Fruit fly (Drosophila melanogaster) whole organism, pupa: ENCODE measurements around the gene side-III.

Experiments used
- CG12605 ChIP-seq: fragments of 200-800 bp; sonication (Bioruptor generic); IDR thresholded peaks from 2 replicates; pipeline ENCODE4 v1.3.6; 2022; ENCODE audit warnings: missing biosample characterization, missing genetic modification characterization
- CG9948 ChIP-seq: fragments of 200-800 bp; sonication (Bioruptor generic); optimal IDR thresholded peaks from 2 replicates; lab custom pipeline; 2018; ENCODE audit warnings: missing biosample characterization, mild to moderate bottlenecking, missing genetic modification characterization, moderate library complexity
- D1 ChIP-seq: fragments of 200-800 bp; sonication (Bioruptor generic); optimal IDR thresholded peaks from 2 replicates; lab custom pipeline; 2018; ENCODE audit warnings: missing biosample characterization, mild to moderate bottlenecking, missing genetic modification characterization, moderate library complexity
- EcR ChIP-seq: fragments of 200-800 bp; sonication (Bioruptor generic); optimal IDR thresholded peaks from 3 replicates; lab custom pipeline; 2019; ENCODE audit warnings: missing biosample characterization, missing genetic modification characterization, mild to moderate bottlenecking, moderate library complexity, missing genetic modification reagents
- Pif1B ChIP-seq: fragments of 200-800 bp; sonication (Bioruptor generic); optimal IDR thresholded peaks from 3 replicates; lab custom pipeline; 2016; ENCODE audit warnings: missing biosample characterization, missing genetic modification characterization
- rn ChIP-seq: fragments of 200-800 bp; sonication (Bioruptor generic); IDR thresholded peaks from 2 replicates; pipeline ENCODE4 v1.3.6; 2022; ENCODE audit warnings: missing biosample characterization, missing genetic modification characterization

DNA sequence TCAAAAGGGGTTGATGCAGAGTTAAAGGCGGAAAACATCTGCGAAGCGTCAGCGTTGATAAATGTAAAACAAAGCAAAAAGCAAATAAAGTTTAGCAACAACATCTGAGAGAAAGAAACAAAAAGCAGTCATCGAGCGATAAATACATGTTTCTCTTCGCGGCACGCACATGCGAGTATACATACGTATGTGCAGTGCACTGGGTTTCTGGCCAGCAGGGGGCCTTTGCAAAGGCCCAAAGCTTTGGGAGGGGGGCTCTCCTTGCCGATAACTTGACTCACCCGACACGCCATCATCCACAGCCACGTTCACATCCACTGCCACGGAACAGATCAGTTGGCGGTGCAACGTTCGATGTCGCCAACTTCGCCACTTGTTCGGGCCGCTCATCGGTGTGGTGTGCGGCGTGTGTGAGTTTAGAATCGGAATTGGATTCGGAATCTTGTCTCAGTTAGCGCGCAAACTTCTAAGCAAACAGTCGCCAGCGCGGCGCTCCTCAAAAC, 146.1 kb downstream of the side-III start, which contains the start of gene CG42675:
- TF ChIP-seq D1 (tag; lab: Kevin White, UChicago): no peak
- no peak for TF ChIP-seq CG12605
- no peak for TF ChIP-seq rn
- TF ChIP-seq Pif1B (GFP tag; lab: Kevin White, UChicago): no peak
- no peak for TF ChIP-seq CG9948 (tag; lab: Kevin White, UChicago)
- TF ChIP-seq EcR (GFP tag; lab: Kevin White, UChicago): no peak
